Worm (Caenorhabditis elegans): ENCODE data around the gene nhr-46.
A peak's percentile ranks its signal among the peaks of the same experiment; 100 is the strongest.

nhr-46 gene

ce11 chrIV:5762770-5763169 lies 5.1 kb upstream of the nhr-46 start:
- TF ChIP-seq lin-13 (tag; optimal IDR thresholded peaks at IDR 0.05) (no peak), hlh-1 (tag; optimal IDR thresholded peaks at IDR 0.05) (no peak), nhr-76 (tag; optimal IDR thresholded peaks at IDR 0.05) (no peak), ces-1 (GFP tag; optimal IDR thresholded peaks at IDR 0.05) (no peak), blmp-1 (tag; optimal IDR thresholded peaks at IDR 0.05) (no peak), ceh-43 (GFP tag; optimal IDR thresholded peaks at IDR 0.05) (no peak), cnd-1 (tag; optimal IDR thresholded peaks at IDR 0.05) (no peak), ham-2 (GFP tag; optimal IDR thresholded peaks at IDR 0.05) (no peak), drap-1 (GFP tag; optimal IDR thresholded peaks at IDR 0.05) (no peak), nhr-237 (tag; optimal IDR thresholded peaks at IDR 0.05) (no peak), tbx-8 (GFP tag; optimal IDR thresholded peaks at IDR 0.05) (no peak), zip-8 (tag; optimal IDR thresholded peaks at IDR 0.05) (no peak), pha-4 (tag; optimal IDR thresholded peaks at IDR 0.05) (no peak), unc-120 (tag; optimal IDR thresholded peaks at IDR 0.05; ENCODE audit: poor library complexity, severe bottlenecking) (no peak), ceh-83 (GFP tag; optimal IDR thresholded peaks at IDR 0.05) (no peak), M03D4.4 (tag; optimal IDR thresholded peaks at IDR 0.05) (no peak)

- no peak for TF ChIP-seq mab-5 (tag; optimal IDR thresholded peaks at IDR 0.05)
- peak; percentile 85 for TF ChIP-seq elt-1 (tag; optimal IDR thresholded peaks at IDR 0.05; ENCODE audit: borderline replicate concordance, insufficient read depth)
- TF ChIP-seq lin-32 (GFP tag; optimal IDR thresholded peaks at IDR 0.05) = no peak
- no peak for TF ChIP-seq ztf-11 (tag; optimal IDR thresholded peaks at IDR 0.05)
These were observed 3.7 kb upstream of the nhr-46 start for ce11 chrIV:5761211-5761907.

ce11 chrIV:5760656-5761055 lies 3.0 kb upstream of the nhr-46 start:
- TF ChIP-seq drap-1 (GFP tag; optimal IDR thresholded peaks at IDR 0.05) = no peak
- no peak for TF ChIP-seq lsy-2 (tag; optimal IDR thresholded peaks at IDR 0.05)
- no peak for TF ChIP-seq nhr-2 (tag; optimal IDR thresholded peaks at IDR 0.05)
- TF ChIP-seq mab-5 (tag; optimal IDR thresholded peaks at IDR 0.05) = no peak
- TF ChIP-seq ztf-11 (tag; optimal IDR thresholded peaks at IDR 0.05) = no peak
- TF ChIP-seq zip-8 (tag; optimal IDR thresholded peaks at IDR 0.05) = no peak
- no peak for TF ChIP-seq lin-13 (tag; optimal IDR thresholded peaks at IDR 0.05)

ce11 chrIV:5758695-5759094 lies 1.0 kb upstream of the nhr-46 start:
- TF ChIP-seq tbx-8 (GFP tag; optimal IDR thresholded peaks at IDR 0.05) (no peak), elt-1 (tag; optimal IDR thresholded peaks at IDR 0.05; ENCODE audit: borderline replicate concordance, insufficient read depth) (peak; percentile 66), hlh-1 (tag; optimal IDR thresholded peaks at IDR 0.05) (no peak), M03D4.4 (tag; optimal IDR thresholded peaks at IDR 0.05) (no peak)

DNA sequence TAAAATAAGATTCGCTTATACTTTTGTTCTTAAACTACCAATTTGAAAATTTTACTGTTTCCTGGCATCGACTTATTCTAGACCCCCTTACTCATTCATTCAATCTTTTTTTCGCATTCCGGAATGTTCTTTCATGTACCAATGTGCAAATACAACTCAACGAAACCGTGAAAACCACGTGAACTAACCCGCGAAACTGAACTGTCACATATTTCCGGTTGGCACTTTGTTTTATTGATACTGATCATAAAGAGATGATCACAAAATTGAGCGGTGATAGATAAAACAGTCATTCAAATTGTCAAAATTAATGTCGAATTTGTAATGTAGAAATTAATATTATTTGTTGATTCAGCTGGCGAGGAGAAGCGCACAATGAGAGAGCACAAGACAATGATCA lies 1.7 kb downstream of the nhr-46 start:
- no peak for TF ChIP-seq nhr-12 (tag; optimal IDR thresholded peaks at IDR 0.05)
- no peak for TF ChIP-seq bed-3 (GFP tag; optimal IDR thresholded peaks at IDR 0.05)
- no peak for TF ChIP-seq mab-5 (tag; optimal IDR thresholded peaks at IDR 0.05)
- TF ChIP-seq M03D4.4 (tag; optimal IDR thresholded peaks at IDR 0.05) = no peak
- TF ChIP-seq nhr-2 (tag; optimal IDR thresholded peaks at IDR 0.05) = no peak
- TF ChIP-seq elt-3 (tag; optimal IDR thresholded peaks at IDR 0.05) = no peak
- TF ChIP-seq pha-4 (tag; optimal IDR thresholded peaks at IDR 0.05) = no peak
- TF ChIP-seq ceh-39 (tag; optimal IDR thresholded peaks at IDR 0.05) = no peak
- no peak for TF ChIP-seq unc-120 (tag; optimal IDR thresholded peaks at IDR 0.05; ENCODE audit: poor library complexity, severe bottlenecking)
- TF ChIP-seq lsy-2 (tag; optimal IDR thresholded peaks at IDR 0.05) = no peak
- TF ChIP-seq nhr-28 (tag; optimal IDR thresholded peaks at IDR 0.05) = no peak
- no peak for TF ChIP-seq ceh-83 (GFP tag; optimal IDR thresholded peaks at IDR 0.05)
- TF ChIP-seq ceh-43 (GFP tag; optimal IDR thresholded peaks at IDR 0.05) = no peak
- no peak for TF ChIP-seq ces-1 (GFP tag; optimal IDR thresholded peaks at IDR 0.05)
- TF ChIP-seq unc-39 (tag; optimal IDR thresholded peaks at IDR 0.05) = no peak
- no peak for TF ChIP-seq ham-2 (GFP tag; optimal IDR thresholded peaks at IDR 0.05)

DNA sequence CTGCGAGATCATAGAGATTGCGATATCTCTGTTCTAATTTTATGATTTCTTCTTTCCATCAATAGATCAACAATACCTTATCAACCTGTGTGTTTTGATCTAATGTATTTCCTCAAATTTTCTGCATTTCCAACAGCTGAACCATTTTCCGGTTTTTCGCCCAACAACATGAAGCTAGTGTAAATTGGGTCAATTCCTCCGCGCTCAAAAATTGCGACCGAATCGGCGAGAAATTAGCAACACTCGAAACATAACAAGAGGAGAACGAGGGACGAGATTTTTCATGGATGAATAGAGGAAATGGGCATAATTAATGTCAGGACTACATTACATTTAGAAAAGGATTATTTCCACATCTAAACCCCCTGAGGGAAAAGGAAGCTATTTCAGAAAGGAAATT lies 2.8 kb downstream of the nhr-46 start:
- TF ChIP-seq sptf-1 (tag; optimal IDR thresholded peaks at IDR 0.05) = no peak
- no peak for TF ChIP-seq pha-4 (tag; optimal IDR thresholded peaks at IDR 0.05)
- TF ChIP-seq unc-62 (GFP tag; optimal IDR thresholded peaks at IDR 0.05) = no peak
- no peak for TF ChIP-seq bed-3 (GFP tag; optimal IDR thresholded peaks at IDR 0.05)
- TF ChIP-seq tbx-8 (GFP tag; optimal IDR thresholded peaks at IDR 0.05) = no peak
- no peak for TF ChIP-seq cnd-1 (tag; optimal IDR thresholded peaks at IDR 0.05)
- TF ChIP-seq flh-1 (GFP tag; optimal IDR thresholded peaks at IDR 0.05) = no peak
- TF ChIP-seq nhr-237 (tag; optimal IDR thresholded peaks at IDR 0.05) = no peak
- no peak for TF ChIP-seq ceh-43 (GFP tag; optimal IDR thresholded peaks at IDR 0.05)
- no peak for TF ChIP-seq ceh-83 (GFP tag; optimal IDR thresholded peaks at IDR 0.05)
- TF ChIP-seq ceh-39 (tag; optimal IDR thresholded peaks at IDR 0.05) = no peak
- no peak for TF ChIP-seq zip-8 (tag; optimal IDR thresholded peaks at IDR 0.05)
- no peak for TF ChIP-seq elt-1 (tag; optimal IDR thresholded peaks at IDR 0.05; ENCODE audit: borderline replicate concordance, insufficient read depth)
- no peak for TF ChIP-seq M03D4.4 (tag; optimal IDR thresholded peaks at IDR 0.05)
- TF ChIP-seq snpc-4 (tag; optimal IDR thresholded peaks at IDR 0.05) = no peak
- no peak for TF ChIP-seq nhr-28 (tag; optimal IDR thresholded peaks at IDR 0.05)
- peak; percentile 56 for TF ChIP-seq ces-1 (GFP tag; optimal IDR thresholded peaks at IDR 0.05)
- peak; percentile 13 for TF ChIP-seq mls-2 (tag; optimal IDR thresholded peaks at IDR 0.05)

Measured in whole organism, mixed stage, embryonic.